Fruit fly (Drosophila melanogaster) whole organism, adult: ENCODE results near the gene grsm.

Experiments used
- kay ChIP-seq: fragments of 200-800 bp; sonication (Bioruptor generic); peaks from one replicate; lab custom pipeline; 2016; ENCODE audit warnings: missing biosample characterization, missing genetic modification characterization, borderline replicate concordance
- toe ChIP-seq: fragments of 200-800 bp; sonication (Bioruptor generic); optimal IDR thresholded peaks from 2 replicates; lab custom pipeline; 2016; ENCODE audit warnings: missing biosample characterization, missing genetic modification characterization

dm6 chr3R:12911192-12911591 is 56.3 kb downstream of the grsm start, which contains the start of gene CG10909:
- TF ChIP-seq kay (GFP tag; lab: Kevin White, UChicago): no peak
- no peak for TF ChIP-seq toe (GFP tag; lab: Kevin White, UChicago)
